Worm (Caenorhabditis elegans) whole organism, late embryonic: ENCODE results near the gene Y51H4A.935.
A peak's percentile ranks its signal among the peaks of the same experiment; 100 is the strongest.
"Not testable (repeated sequence)": the region's sequence is repeated elsewhere in the genome, so short reads cannot be mapped to it uniquely, and the experiment has no call there.

ENCODE experiments used
- hlh-6 ChIP-seq: sonication (generic microtip); optimal IDR thresholded peaks from 2 replicates; lab custom pipeline; 2016; ENCODE audit warnings: missing genotype, missing genetic modification characterization, missing compliant biosample characterization
- mec-3 ChIP-seq: sonication (generic microtip); optimal IDR thresholded peaks from 2 replicates; lab custom pipeline; 2016; ENCODE audit warnings: borderline replicate concordance, missing genetic modification characterization, missing compliant biosample characterization
- unc-3 ChIP-seq, 2 experiments: fragments of 200-800 bp in 1 of 2; sonication (Bioruptor generic) in 1 of 2; sonication (generic microtip) in 1 of 2; conservative IDR thresholded peaks in 1 of 2; optimal IDR thresholded peaks in 1 of 2; 2 replicates each; pipeline versions ENCODE4 v1.3.6 to Lab custom; 2016 to 2022; ENCODE audit warnings: missing compliant biosample characterization in 2 of 2, missing genetic modification characterization in 2 of 2, missing genetic modification reagents in 1 of 2
- unc-86 ChIP-seq: sonication (generic microtip); optimal IDR thresholded peaks from 2 replicates; lab custom pipeline; 2016; ENCODE audit warnings: missing genetic modification characterization, missing compliant biosample characterization

Gene Y51H4A.935

ce11 chrIV:16470888-16471287, 36.1 kb downstream of the Y51H4A.935 start, which contains the start of gene VY10G11R.1:
Gene VY10G11R.1, minus strand, starts transcription at chrIV:16470988.
- TF ChIP-seq mec-3, unc-86, hlh-6 (tag; lab: Kevin White, UChicago): not testable (repeated sequence)

ce11 chrIV:16458368-16458767, 48.7 kb downstream of the Y51H4A.935 start:
- peak; percentile 58 for TF ChIP-seq unc-3 (GFP tag; conservative IDR thresholded peaks at IDR 0.05; lab: Robert Waterston, UW)
- TF ChIP-seq unc-3 (tag; optimal IDR thresholded peaks at IDR 0.05; lab: Kevin White, UChicago): not testable (repeated sequence)
- TF ChIP-seq, all 69 proteins: peak for 1; not testable (repeated sequence) for 68
